Fruit fly (Drosophila melanogaster): ENCODE data around the gene ZC3H3.
A peak's percentile ranks its signal among the peaks of the same experiment; 100 is the strongest.

Gene ZC3H3

DNA sequence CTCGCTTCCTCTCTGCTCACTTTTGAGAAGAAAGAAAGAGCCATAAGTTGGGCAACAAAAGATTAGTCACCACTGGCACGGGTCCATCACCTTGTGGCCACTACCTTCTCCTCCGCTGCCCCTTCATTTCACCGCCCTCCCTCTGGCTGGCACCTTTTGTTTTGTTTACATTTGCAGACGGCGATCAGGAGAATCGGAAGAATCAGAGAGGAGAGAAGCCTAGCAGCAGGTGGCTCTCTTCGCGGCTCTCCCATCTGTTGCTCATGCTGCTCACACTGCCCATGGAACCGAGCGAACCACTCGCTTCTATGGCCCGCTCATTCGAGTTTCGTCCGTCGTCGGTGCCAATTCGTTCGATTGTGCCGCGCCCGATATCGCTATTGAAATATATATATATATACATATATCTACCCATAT, 36.8 kb upstream of the ZC3H3 start (continued):
- no peak for TF ChIP-seq pzg (GFP tag; optimal IDR thresholded peaks at IDR 0.05)
- no peak for TF ChIP-seq hth (optimal IDR thresholded peaks at IDR 0.05)
- TF ChIP-seq Rfx (GFP tag; IDR thresholded peaks at IDR 0.05) = peak; percentile 16; the same call in 1 of the 2 replicates
- no peak for TF ChIP-seq Scr (GFP tag; IDR thresholded peaks at IDR 0.05; ENCODE audit: partially characterized antibody)
- no peak for TF ChIP-seq Sry-δ (GFP tag; optimal IDR thresholded peaks at IDR 0.05)
- no peak for TF ChIP-seq CG30431 (GFP tag; optimal IDR thresholded peaks at IDR 0.05)
- no peak for TF ChIP-seq CG4730 (GFP tag; IDR thresholded peaks at IDR 0.05)
- no peak for TF ChIP-seq CG18011 (GFP tag; optimal IDR thresholded peaks at IDR 0.05)
- TF ChIP-seq sqz (GFP tag; optimal IDR thresholded peaks at IDR 0.05) = no peak

dm6 chr3L:8545473-8545872, 35.9 kb upstream of the ZC3H3 start:
- peak; percentile 27 for TF ChIP-seq sqz (GFP tag; optimal IDR thresholded peaks at IDR 0.05)
- no peak for TF ChIP-seq CG10543 (GFP tag; optimal IDR thresholded peaks at IDR 0.05)
- TF ChIP-seq CG12071 (GFP tag; optimal IDR thresholded peaks at IDR 0.05) = no peak
- TF ChIP-seq stwl (tag; optimal IDR thresholded peaks at IDR 0.05) = no peak
- peak; percentile 57 for TF ChIP-seq gcm (GFP tag; optimal IDR thresholded peaks at IDR 0.05)
- no peak for TF ChIP-seq CG16815 (GFP tag; optimal IDR thresholded peaks at IDR 0.05)
- peak; percentile 10; the same call in 1 of the 3 replicates for TF ChIP-seq vnd (GFP tag; IDR thresholded peaks at IDR 0.05; ENCODE audit: partially characterized antibody)
- no peak for TF ChIP-seq Opbp (GFP tag; IDR thresholded peaks at IDR 0.05; ENCODE audit: partially characterized antibody)
- TF ChIP-seq GATAe (GFP tag; conservative IDR thresholded peaks at IDR 0.05) = peak; percentile 86
- no peak for TF ChIP-seq tna (GFP tag; IDR thresholded peaks at IDR 0.05; ENCODE audit: partially characterized antibody)
- no peak for TF ChIP-seq yki (optimal IDR thresholded peaks at IDR 0.05)
- TF ChIP-seq CG32767 (GFP tag; IDR thresholded peaks at IDR 0.05) = peak; percentile 17; the same call in 1 of the 2 replicates
- TF ChIP-seq CG8765 (GFP tag; IDR thresholded peaks at IDR 0.05) = no peak
- TF ChIP-seq CG17385 (GFP tag; optimal IDR thresholded peaks at IDR 0.05) = peak; percentile 69
- TF ChIP-seq vvl (GFP tag; IDR thresholded peaks at IDR 0.05) = no peak
- no peak for TF ChIP-seq HmgZ (tag; optimal IDR thresholded peaks at IDR 0.05)
- TF ChIP-seq slp2 (GFP tag; optimal IDR thresholded peaks at IDR 0.05) = no peak
- peak; percentile 39 for TF ChIP-seq exex (tag; optimal IDR thresholded peaks at IDR 0.05)
- TF ChIP-seq pnt (GFP tag; optimal IDR thresholded peaks at IDR 0.05) = no peak
- no peak for TF ChIP-seq CG16813 (GFP tag; IDR thresholded peaks at IDR 0.05; ENCODE audit: partially characterized antibody)
- TF ChIP-seq mirr (GFP tag; optimal IDR thresholded peaks at IDR 0.05) = peak; percentile 16
- TF ChIP-seq ab (GFP tag; optimal IDR thresholded peaks at IDR 0.05) = no peak
- no peak for TF ChIP-seq CG33213 (GFP tag; optimal IDR thresholded peaks at IDR 0.05)
- no peak for TF ChIP-seq Xbp1 (GFP tag; optimal IDR thresholded peaks at IDR 0.05)
- TF ChIP-seq CG18599 (GFP tag; optimal IDR thresholded peaks at IDR 0.05) = peak; percentile 29
- TF ChIP-seq CG7556 (GFP tag; optimal IDR thresholded peaks at IDR 0.05) = no peak
- no peak for TF ChIP-seq croc (GFP tag; conservative IDR thresholded peaks at IDR 0.05)
- peak; percentile 9 for TF ChIP-seq Med (GFP tag)
- 0 out of 3 replicates have a peak, but pooled peaks have one; percentile 15 for TF ChIP-seq CG3726 (GFP tag; IDR thresholded peaks at IDR 0.05)
- peak; percentile 92 for TF ChIP-seq sd (tag; optimal IDR thresholded peaks at IDR 0.05)
- TF ChIP-seq CG1529 (GFP tag; optimal IDR thresholded peaks at IDR 0.05) = no peak
- TF ChIP-seq Dip2 (GFP tag; IDR thresholded peaks at IDR 0.05) = no peak
- TF ChIP-seq tup (GFP tag; optimal IDR thresholded peaks at IDR 0.05) = no peak
- no peak for TF ChIP-seq gro (GFP tag; optimal IDR thresholded peaks at IDR 0.05)
- TF ChIP-seq ewg (GFP tag; optimal IDR thresholded peaks at IDR 0.05) = no peak
- TF ChIP-seq sug (tag; optimal IDR thresholded peaks at IDR 0.05) = peak; percentile 48
- TF ChIP-seq Poxn (GFP tag; IDR thresholded peaks at IDR 0.05) = no peak
- TF ChIP-seq crc (GFP tag; optimal IDR thresholded peaks at IDR 0.05) = no peak
